Worm (Caenorhabditis elegans): ENCODE results near the gene K05B2.2.

Gene K05B2.2

DNA sequence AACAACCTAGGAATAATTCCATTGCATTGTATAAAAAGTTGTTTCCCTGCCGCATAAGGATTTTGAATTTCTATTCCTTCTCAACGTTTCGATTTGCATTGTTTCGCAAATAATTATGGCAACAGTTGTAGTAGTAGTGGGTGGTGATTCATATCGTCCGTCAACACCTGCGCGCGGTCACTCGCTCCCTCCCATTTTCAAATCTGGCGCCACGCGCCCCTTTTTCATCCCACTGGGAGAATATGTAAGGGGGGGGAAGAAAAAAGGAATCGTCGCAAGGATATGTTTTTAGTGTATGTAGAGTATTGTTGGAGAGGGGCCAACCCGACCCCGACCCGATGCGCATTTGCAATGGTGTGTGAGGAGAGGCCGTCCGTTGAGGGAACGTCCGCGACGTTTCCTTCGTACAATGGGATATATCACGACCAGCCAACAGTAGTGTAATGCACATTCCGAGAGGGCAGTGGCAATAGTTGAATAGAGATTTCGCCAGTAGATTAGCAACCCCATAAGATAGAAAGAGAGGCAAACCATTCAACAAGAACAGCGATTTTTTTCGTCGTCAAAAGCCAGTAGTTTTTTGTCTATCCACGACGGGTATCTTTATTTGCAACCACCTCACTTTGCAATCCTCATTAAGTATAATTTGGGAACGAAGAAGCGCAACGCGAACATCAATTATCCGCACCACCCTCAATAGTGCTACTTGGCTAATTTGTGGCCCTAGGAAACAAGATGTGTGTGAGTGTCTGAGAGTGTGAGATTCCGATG lies 55.2 kb downstream of the K05B2.2 start:
- TF ChIP-seq elt-3 (tag; optimal IDR thresholded peaks at IDR 0.05): no peak
- TF ChIP-seq ceh-16 (tag; optimal IDR thresholded peaks at IDR 0.05): peak; percentile 15

All from whole organism, L2 larva.